Worm (Caenorhabditis elegans): ENCODE data around the gene spig-6.

spig-6 gene

DNA sequence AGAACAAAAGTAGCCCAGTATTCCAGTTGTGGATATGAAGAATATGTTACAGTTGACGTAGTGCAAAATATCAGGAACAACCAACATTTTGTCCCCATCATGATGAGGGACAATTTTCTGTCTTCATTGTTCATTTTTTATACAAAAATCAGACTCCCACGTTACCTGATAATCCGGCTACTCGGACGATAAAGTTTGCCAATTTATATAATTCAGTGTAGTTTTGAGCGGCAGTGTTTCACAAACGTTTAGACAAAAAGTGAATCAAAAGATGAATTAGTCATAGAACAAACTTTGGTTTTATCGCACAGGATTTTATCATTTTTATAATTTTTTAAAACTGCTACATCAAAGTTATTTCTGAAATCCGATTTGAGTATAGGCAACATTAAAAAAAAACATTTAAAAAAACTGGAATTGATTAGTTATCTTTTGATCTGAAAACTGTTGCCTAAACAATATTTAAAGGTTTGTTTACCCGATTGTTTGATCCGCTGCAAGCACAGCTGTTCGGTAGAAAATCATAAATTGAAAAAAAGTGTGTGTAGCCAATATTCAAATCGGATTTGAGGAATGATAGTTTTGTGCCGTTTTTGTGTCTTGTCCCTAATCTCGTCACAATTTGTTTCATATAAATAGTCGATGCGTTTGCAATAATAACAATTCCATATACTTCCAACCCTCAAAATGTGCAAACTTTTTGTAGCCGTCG is at the start of gene spig-6, which contains the start of gene F57E7.4:
spig-6 (plus strand) TSS at position 662 of the 712 bp plus-strand sequence.
F57E7.4 (minus strand) TSS at position 101 of the 712 bp plus-strand sequence.
- no peak for TF ChIP-seq eor-1 (tag; optimal IDR thresholded peaks at IDR 0.05)
- no peak for TF ChIP-seq skn-1 (tag; optimal IDR thresholded peaks at IDR 0.05)
- TF ChIP-seq tbx-2 (tag; optimal IDR thresholded peaks at IDR 0.05) = no peak
- no peak for TF ChIP-seq unc-62 (GFP tag; optimal IDR thresholded peaks at IDR 0.05)
- no peak for TF ChIP-seq sea-2 (GFP tag; optimal IDR thresholded peaks at IDR 0.05)
- no peak for TF ChIP-seq ceh-16 (tag; optimal IDR thresholded peaks at IDR 0.05)
- no peak for TF ChIP-seq daf-12 (tag; optimal IDR thresholded peaks at IDR 0.05)
- TF ChIP-seq lin-15B (tag; optimal IDR thresholded peaks at IDR 0.05) = no peak
- TF ChIP-seq elt-1 (tag; optimal IDR thresholded peaks at IDR 0.05) = no peak
- no peak for TF ChIP-seq ztf-4 (tag; optimal IDR thresholded peaks at IDR 0.05)
- TF ChIP-seq nhr-76 (tag; optimal IDR thresholded peaks at IDR 0.05) = no peak
- no peak for TF ChIP-seq pha-4 (tag; optimal IDR thresholded peaks at IDR 0.05)

DNA sequence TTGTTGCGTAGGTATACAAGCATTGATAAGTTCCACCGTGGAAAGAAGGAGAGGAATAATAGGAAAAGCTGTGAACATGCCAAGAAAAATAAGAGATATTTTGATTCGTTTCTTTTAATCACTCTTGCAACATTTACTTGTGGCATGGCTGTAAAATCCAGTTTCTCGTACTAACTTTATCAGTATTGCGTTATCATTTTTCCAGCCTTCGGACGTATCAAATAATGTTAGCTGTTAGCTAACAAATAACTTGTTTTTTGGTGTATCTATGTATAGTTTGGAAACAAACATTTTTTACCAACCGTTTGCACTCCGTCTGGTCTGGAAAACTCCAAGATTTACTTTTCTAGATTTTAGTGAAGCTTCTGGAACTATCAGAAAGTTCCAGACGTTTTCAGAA is 47.9 kb upstream of the spig-6 start, which contains the start of gene clec-234:
clec-234 (minus strand) TSS at position 101 of the 400 bp plus-strand sequence.
- no peak for TF ChIP-seq pha-4 (tag; optimal IDR thresholded peaks at IDR 0.05)
- TF ChIP-seq egl-5 (tag; optimal IDR thresholded peaks at IDR 0.05) = no peak
- TF ChIP-seq ZK546.5 (tag; optimal IDR thresholded peaks at IDR 0.05) = no peak
- TF ChIP-seq ceh-28 (tag; optimal IDR thresholded peaks at IDR 0.05) = no peak
- TF ChIP-seq nhr-11 (tag; optimal IDR thresholded peaks at IDR 0.05) = no peak
- TF ChIP-seq mdl-1 (tag; optimal IDR thresholded peaks at IDR 0.05) = no peak
- no peak for TF ChIP-seq unc-39 (tag; optimal IDR thresholded peaks at IDR 0.05)
- no peak for TF ChIP-seq nhr-237 (tag; optimal IDR thresholded peaks at IDR 0.05)
- TF ChIP-seq pqm-1 (tag; optimal IDR thresholded peaks at IDR 0.05) = no peak

DNA sequence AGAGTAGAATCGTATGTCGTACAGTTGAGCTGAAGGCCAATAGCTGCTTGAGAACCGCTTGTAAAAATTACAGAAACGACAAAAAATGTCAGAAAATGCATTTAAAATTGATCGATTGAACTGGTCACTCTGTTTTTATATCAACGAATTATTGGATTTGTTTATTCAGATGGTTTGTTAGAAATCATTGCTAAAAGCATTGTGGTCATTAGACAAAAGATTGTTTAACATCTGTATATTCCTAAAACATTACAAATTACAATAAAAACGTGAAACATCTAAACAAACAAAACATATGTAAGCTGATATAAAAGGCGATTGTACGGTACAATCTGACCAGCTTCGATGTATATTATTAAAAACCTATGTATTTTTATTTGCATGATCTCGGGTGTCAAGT is 45.9 kb upstream of the spig-6 start, which contains the start of the genes F26D2.13 and F26D2.14:
F26D2.13 (minus strand) TSS at position 101 of the 400 bp plus-strand sequence.
F26D2.14 (plus strand) TSS at position 346 of the 400 bp plus-strand sequence.
- TF ChIP-seq aly-2 (tag; optimal IDR thresholded peaks at IDR 0.05) (no peak), egl-27 (tag; optimal IDR thresholded peaks at IDR 0.05) (no peak), tbx-2 (tag; optimal IDR thresholded peaks at IDR 0.05) (no peak), snpc-4 (tag; optimal IDR thresholded peaks at IDR 0.05) (no peak), fkh-2 (tag; optimal IDR thresholded peaks at IDR 0.05) (no peak)

DNA sequence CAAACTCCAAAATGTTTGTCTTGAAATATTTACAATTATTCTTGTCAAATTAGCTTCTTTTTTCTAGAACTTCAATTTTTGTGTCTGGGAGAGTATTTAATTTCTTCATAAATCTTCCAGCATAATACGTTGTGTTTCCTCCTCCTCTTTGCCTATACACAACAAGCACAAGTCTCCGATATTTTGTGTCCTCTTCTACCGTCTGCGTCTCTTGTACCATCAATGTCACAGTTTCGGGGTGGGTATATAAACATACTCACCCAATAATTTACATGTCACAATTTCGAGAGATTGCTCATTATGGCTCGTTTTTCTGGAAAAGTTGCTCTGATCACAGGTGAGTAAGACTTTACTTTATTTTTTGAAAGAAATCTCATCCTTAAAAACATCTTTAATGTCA is 43.8 kb upstream of the spig-6 start, which contains the start of gene F26D2.15:
F26D2.15 (plus strand) TSS at position 301 of the 400 bp plus-strand sequence.
- TF ChIP-seq nhr-23 (tag; optimal IDR thresholded peaks at IDR 0.05) (no peak), daf-12 (tag; optimal IDR thresholded peaks at IDR 0.05) (no peak), hmg-11 (tag; optimal IDR thresholded peaks at IDR 0.05) (no peak), R02D3.7 (tag; optimal IDR thresholded peaks at IDR 0.05) (no peak), elt-1 (tag; optimal IDR thresholded peaks at IDR 0.05) (no peak), mml-1 (tag; optimal IDR thresholded peaks at IDR 0.05) (no peak), eor-1 (tag; optimal IDR thresholded peaks at IDR 0.05) (no peak), lin-15B (tag; optimal IDR thresholded peaks at IDR 0.05) (no peak), unc-62 (GFP tag; optimal IDR thresholded peaks at IDR 0.05) (no peak), fos-1 (tag; optimal IDR thresholded peaks at IDR 0.05) (no peak), egl-5 (tag; optimal IDR thresholded peaks at IDR 0.05) (no peak), nhr-76 (tag; optimal IDR thresholded peaks at IDR 0.05) (no peak), snpc-4 (tag; optimal IDR thresholded peaks at IDR 0.05) (no peak), pqm-1 (tag; optimal IDR thresholded peaks at IDR 0.05) (no peak), unc-39 (tag; optimal IDR thresholded peaks at IDR 0.05) (no peak), ztf-11 (tag; optimal IDR thresholded peaks at IDR 0.05) (no peak), ztf-4 (tag; optimal IDR thresholded peaks at IDR 0.05) (no peak), ceh-28 (tag; optimal IDR thresholded peaks at IDR 0.05) (no peak)

DNA sequence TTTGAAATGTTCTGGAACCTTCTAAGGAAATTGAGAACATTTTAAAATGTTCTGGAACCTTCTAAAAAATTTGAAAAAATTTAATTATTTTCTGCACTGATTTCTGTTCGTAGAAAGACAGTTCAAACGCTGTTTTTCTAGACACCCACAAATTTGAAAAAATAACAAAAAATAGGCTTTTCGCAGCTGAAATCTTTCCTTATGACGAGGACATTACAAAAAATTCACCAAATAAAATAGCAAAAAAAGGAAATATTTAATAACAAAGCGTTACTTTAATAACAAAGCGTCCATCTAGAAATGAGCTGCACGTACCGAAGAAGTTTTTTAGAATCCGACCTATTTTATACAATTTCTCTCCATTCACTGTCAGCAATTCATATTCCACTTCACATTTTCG is 37.8 kb upstream of the spig-6 start, which contains the start of gene srh-141:
srh-141 (plus strand) TSS at position 301 of the 400 bp plus-strand sequence.
- TF ChIP-seq fkh-10 (GFP tag; optimal IDR thresholded peaks at IDR 0.05) (no peak), unc-62 (GFP tag; optimal IDR thresholded peaks at IDR 0.05) (no peak), elt-1 (tag; optimal IDR thresholded peaks at IDR 0.05) (no peak), nhr-28 (tag; optimal IDR thresholded peaks at IDR 0.05) (no peak), elt-2 (tag; optimal IDR thresholded peaks at IDR 0.05) (no peak), aly-2 (tag; optimal IDR thresholded peaks at IDR 0.05) (no peak), fos-1 (tag; optimal IDR thresholded peaks at IDR 0.05) (no peak), mdl-1 (tag; optimal IDR thresholded peaks at IDR 0.05) (no peak), nhr-67 (tag; optimal IDR thresholded peaks at IDR 0.05) (no peak)

Measured in whole organism, L3 larva.